Worm (Caenorhabditis elegans) whole organism, L4 larva: ENCODE measurements around the gene qars-1.
A peak's percentile ranks its signal among the peaks of the same experiment; 100 is the strongest.

Experiments used
- ama-1 ChIP-seq: fragments of 150-350 bp; optimal IDR thresholded peaks from 2 replicates; lab custom pipeline; 2014; ENCODE audit warnings: inconsistent platforms, mixed read lengths
- ctbp-1 ChIP-seq: fragments of 200-800 bp; sonication (Bioruptor generic); IDR thresholded peaks from 2 replicates; pipeline ENCODE4 v1.3.6; 2022; ENCODE audit warnings: missing genetic modification reagents, missing genetic modification characterization, missing compliant biosample characterization
- egl-27 ChIP-seq: sonication (generic microtip); optimal IDR thresholded peaks from 3 replicates; lab custom pipeline; 2017; ENCODE audit warnings: missing biosample characterization, missing genetic modification reagents, missing genetic modification characterization
- jun-1 ChIP-seq: fragments of 150-350 bp; optimal IDR thresholded peaks from 2 replicates; lab custom pipeline; 2014; ENCODE audit warnings: missing biosample characterization, missing genetic modification reagents, missing genetic modification characterization
- nhr-28 ChIP-seq: fragments of 150-350 bp; optimal IDR thresholded peaks from 2 replicates; lab custom pipeline; 2014; ENCODE audit warnings: missing biosample characterization, missing genetic modification characterization

- TF ChIP-seq egl-27 (tag; lab: Kevin White, UChicago), result no peak
- no peak for TF ChIP-seq ama-1 (lab: Kevin White, UChicago)
- no peak for TF ChIP-seq jun-1 (tag; lab: Kevin White, UChicago)
- no peak for TF ChIP-seq nhr-28 (tag; lab: Kevin White, UChicago)
- peak; percentile 48; the same call in 1 of the 2 replicates for TF ChIP-seq ctbp-1 (GFP tag; lab: Robert Waterston, UW)
Measured at ce11 chrIV:15020958-15021357, 8.0 kb upstream of the qars-1 start.
